Worm (Caenorhabditis elegans) whole organism, young adult: ENCODE results near the gene fbxb-72.

Source experiments
- B0019.2 ChIP-seq: fragments of 200-800 bp; sonication (Bioruptor generic); conservative IDR thresholded peaks from 2 replicates; pipeline ENCODE4 v1.3.6; 2022; ENCODE audit warnings: missing genetic modification reagents, missing genetic modification characterization, missing compliant biosample characterization
- B0035.1 ChIP-seq: sonication (generic microtip); optimal IDR thresholded peaks from 2 replicates; lab custom pipeline; 2016; ENCODE audit warnings: missing genetic modification characterization, mild to moderate bottlenecking, missing compliant biosample characterization, missing genotype, missing genetic modification reagents
- F10E7.11 ChIP-seq: sonication (generic microtip); optimal IDR thresholded peaks from 2 replicates; lab custom pipeline; 2017; ENCODE audit warnings: mild to moderate bottlenecking, missing genetic modification characterization, moderate library complexity, missing compliant biosample characterization
- F33H1.4 ChIP-seq: fragments of 200-800 bp; sonication (Bioruptor generic); IDR thresholded peaks from 2 replicates; pipeline ENCODE4 v1.3.6; 2022; ENCODE audit warnings: missing genetic modification reagents, missing genetic modification characterization, missing compliant biosample characterization
- F37B4.10 ChIP-seq: fragments of 200-800 bp; sonication (Bioruptor generic); IDR thresholded peaks from 2 replicates; pipeline ENCODE4 v1.3.6; 2022; ENCODE audit warnings: missing genetic modification characterization, missing compliant biosample characterization
- F39B2.1 ChIP-seq: fragments of 200-800 bp; sonication (Bioruptor generic); IDR thresholded peaks from 2 replicates; pipeline ENCODE4 v1.3.6; 2022; ENCODE audit warnings: missing genetic modification reagents, missing genetic modification characterization, missing compliant biosample characterization
- F49E8.2 ChIP-seq: sonication (generic microtip); optimal IDR thresholded peaks from 3 replicates; lab custom pipeline; 2017; ENCODE audit warnings: missing genetic modification characterization, mild to moderate bottlenecking, missing compliant biosample characterization, antibody characterized with exemption, moderate library complexity; ENCODE audit not compliant: insufficient read depth
- F57A8.1 ChIP-seq: fragments of 200-800 bp; sonication (Bioruptor generic); optimal IDR thresholded peaks from 2 replicates; lab custom pipeline; 2018; ENCODE audit warnings: mild to moderate bottlenecking, missing genetic modification characterization, moderate library complexity, missing compliant biosample characterization
- aptf-3 ChIP-seq: fragments of 200-800 bp; sonication (Bioruptor generic); IDR thresholded peaks from 2 replicates; pipeline ENCODE4 v1.3.6; 2022; ENCODE audit warnings: missing genetic modification characterization, missing compliant biosample characterization
- athp-1 ChIP-seq: sonication (generic microtip); optimal IDR thresholded peaks from 2 replicates; lab custom pipeline; 2017; ENCODE audit warnings: mild to moderate bottlenecking, missing genetic modification characterization, missing compliant biosample characterization
- bed-2 ChIP-seq: fragments of 200-800 bp; sonication (Bioruptor generic); IDR thresholded peaks from 2 replicates; pipeline ENCODE4 v1.3.6; 2022; ENCODE audit warnings: missing genetic modification reagents, missing genetic modification characterization, missing compliant biosample characterization
- ceh-100 ChIP-seq: fragments of 200-800 bp; sonication (Bioruptor generic); IDR thresholded peaks from 2 replicates; pipeline ENCODE4 v1.3.6; 2022; ENCODE audit warnings: missing genetic modification reagents, missing genetic modification characterization, missing compliant biosample characterization
- ceh-91 ChIP-seq: fragments of 200-800 bp; sonication (Bioruptor generic); IDR thresholded peaks from 2 replicates; pipeline ENCODE4 v1.3.6; 2022; ENCODE audit warnings: missing genetic modification reagents, missing genetic modification characterization, missing compliant biosample characterization
- egrh-3 ChIP-seq: fragments of 200-800 bp; sonication (Bioruptor generic); IDR thresholded peaks from 2 replicates; pipeline ENCODE4 v1.3.6; 2022; ENCODE audit warnings: missing genetic modification reagents, missing genetic modification characterization, missing compliant biosample characterization
- ekl-4 ChIP-seq: fragments of 200-800 bp; sonication (Bioruptor generic); IDR thresholded peaks from 2 replicates; pipeline ENCODE4 v1.3.6; 2022; ENCODE audit warnings: missing genetic modification reagents, missing genetic modification characterization, missing compliant biosample characterization
- fkh-3 ChIP-seq: sonication (generic microtip); optimal IDR thresholded peaks from 2 replicates; lab custom pipeline; 2016; ENCODE audit warnings: mild to moderate bottlenecking, missing genetic modification characterization, missing compliant biosample characterization
- him-1 ChIP-seq: sonication (generic microtip); optimal IDR thresholded peaks from 2 replicates; lab custom pipeline; 2016; ENCODE audit warnings: missing genotype, missing genetic modification reagents, missing genetic modification characterization, missing compliant biosample characterization
- let-526 ChIP-seq: fragments of 200-800 bp; sonication (Bioruptor generic); IDR thresholded peaks from 2 replicates; pipeline ENCODE4 v1.3.6; 2022; ENCODE audit warnings: missing genetic modification reagents, missing genetic modification characterization, missing compliant biosample characterization
- let-607 ChIP-seq, 2 experiments: fragments of 200-800 bp in 1 of 2; sonication (Bioruptor generic) in 1 of 2; sonication (generic microtip) in 1 of 2; optimal IDR thresholded peaks; 2 replicates each; lab custom pipeline; 2016 to 2018; ENCODE audit warnings: mild to moderate bottlenecking in 2 of 2, missing compliant biosample characterization in 2 of 2, missing genetic modification characterization in 2 of 2, moderate library complexity in 2 of 2, missing genotype in 1 of 2
- lin-40 ChIP-seq: sonication (generic microtip); optimal IDR thresholded peaks from 2 replicates; lab custom pipeline; 2016; ENCODE audit warnings: missing genetic modification characterization, mild to moderate bottlenecking, missing compliant biosample characterization, missing genotype, missing genetic modification reagents
- lsl-1 ChIP-seq: fragments of 200-800 bp; sonication (Bioruptor generic); optimal IDR thresholded peaks from 2 replicates; lab custom pipeline; 2018; ENCODE audit warnings: mild to moderate bottlenecking, missing genetic modification characterization, moderate library complexity, missing compliant biosample characterization
- madf-6 ChIP-seq: fragments of 200-800 bp; sonication (Bioruptor generic); IDR thresholded peaks from 2 replicates; pipeline ENCODE4 v1.3.6; 2022; ENCODE audit warnings: missing genetic modification reagents, missing genetic modification characterization, missing compliant biosample characterization
- nfya-1 ChIP-seq: sonication (generic microtip); optimal IDR thresholded peaks from 2 replicates; lab custom pipeline; 2017; ENCODE audit warnings: antibody characterized with exemption, missing compliant biosample characterization, missing genetic modification characterization, borderline replicate concordance; ENCODE audit not compliant: insufficient read depth
- nfyb-1 ChIP-seq: fragments of 200-800 bp; sonication (Bioruptor generic); IDR thresholded peaks from 2 replicates; pipeline ENCODE4 v1.3.6; 2022; ENCODE audit warnings: missing genetic modification reagents, missing genetic modification characterization, missing compliant biosample characterization
- nhr-120 ChIP-seq: fragments of 200-800 bp; sonication (Bioruptor generic); IDR thresholded peaks from 2 replicates; pipeline ENCODE4 v1.3.6; 2022; ENCODE audit warnings: missing genetic modification characterization, missing compliant biosample characterization
- nhr-90 ChIP-seq: sonication (generic microtip); optimal IDR thresholded peaks from 2 replicates; lab custom pipeline; 2016; ENCODE audit warnings: missing genotype, mild to moderate bottlenecking, missing genetic modification characterization, missing compliant biosample characterization
- pbrm-1 ChIP-seq: fragments of 200-800 bp; sonication (Bioruptor generic); IDR thresholded peaks from 2 replicates; pipeline ENCODE4 v1.3.6; 2022; ENCODE audit warnings: missing genetic modification reagents, missing genetic modification characterization, missing compliant biosample characterization
- pha-4 ChIP-seq: fragments of 150-350 bp; sonication (generic microtip); optimal IDR thresholded peaks from 2 replicates; lab custom pipeline; 2014; ENCODE audit warnings: missing biosample characterization, missing genetic modification reagents, missing genetic modification characterization
- sdz-38 ChIP-seq: sonication (generic microtip); optimal IDR thresholded peaks from 2 replicates; lab custom pipeline; 2016; ENCODE audit warnings: missing genotype, missing genetic modification characterization, missing compliant biosample characterization
- snpc-3.4 ChIP-seq: sonication (generic microtip); optimal IDR thresholded peaks from 2 replicates; lab custom pipeline; 2017; ENCODE audit warnings: missing genetic modification characterization, mild to moderate bottlenecking, missing compliant biosample characterization, antibody characterized with exemption, moderate library complexity, missing genotype, missing genetic modification reagents
- somi-1 ChIP-seq: fragments of 200-800 bp; sonication (Bioruptor generic); optimal IDR thresholded peaks from 2 replicates; lab custom pipeline; 2018; ENCODE audit warnings: mild to moderate bottlenecking, missing genetic modification characterization, missing compliant biosample characterization
- sptf-2 ChIP-seq: fragments of 200-800 bp; sonication (Bioruptor generic); optimal IDR thresholded peaks from 2 replicates; lab custom pipeline; 2018; ENCODE audit warnings: mild to moderate bottlenecking, missing genetic modification characterization, missing compliant biosample characterization
- tbx-9 ChIP-seq: sonication (generic microtip); optimal IDR thresholded peaks from 2 replicates; lab custom pipeline; 2016; ENCODE audit warnings: borderline replicate concordance, missing genetic modification characterization, inconsistent platforms, missing compliant biosample characterization
- unc-130 ChIP-seq: sonication (generic microtip); optimal IDR thresholded peaks from 2 replicates; lab custom pipeline; 2016; ENCODE audit warnings: missing genetic modification reagents, missing genetic modification characterization, missing compliant biosample characterization
- unc-62 ChIP-seq: fragments of 150-350 bp; optimal IDR thresholded peaks from 2 replicates; lab custom pipeline; 2014; ENCODE audit warnings: missing biosample characterization, missing genetic modification reagents, missing genetic modification characterization
- xnd-1 ChIP-seq: sonication (generic microtip); optimal IDR thresholded peaks from 2 replicates; lab custom pipeline; 2016; ENCODE audit warnings: missing genotype, missing genetic modification reagents, missing genetic modification characterization, missing compliant biosample characterization
- zfh-2 ChIP-seq: fragments of 200-800 bp; sonication (Bioruptor generic); conservative IDR thresholded peaks from 2 replicates; pipeline ENCODE4 v1.3.6; 2022; ENCODE audit warnings: missing genetic modification reagents, missing genetic modification characterization, missing compliant biosample characterization
- ztf-18 ChIP-seq: sonication (generic microtip); optimal IDR thresholded peaks from 2 replicates; lab custom pipeline; 2016; ENCODE audit warnings: missing genotype, mild to moderate bottlenecking, missing genetic modification characterization, missing compliant biosample characterization
- ztf-22 ChIP-seq: fragments of 200-800 bp; sonication (Bioruptor generic); optimal IDR thresholded peaks from 2 replicates; lab custom pipeline; 2018; ENCODE audit warnings: mild to moderate bottlenecking, missing genetic modification characterization, moderate library complexity, missing compliant biosample characterization
- ztf-25 ChIP-seq: fragments of 200-800 bp; sonication (Bioruptor generic); IDR thresholded peaks from 2 replicates; pipeline ENCODE4 v1.3.6; 2022; ENCODE audit warnings: missing genetic modification reagents, missing genetic modification characterization, missing compliant biosample characterization
- ztf-3 ChIP-seq: fragments of 200-800 bp; sonication (Bioruptor generic); optimal IDR thresholded peaks from 2 replicates; lab custom pipeline; 2018; ENCODE audit warnings: mild to moderate bottlenecking, missing genetic modification characterization, missing compliant biosample characterization

Gene fbxb-72

DNA sequence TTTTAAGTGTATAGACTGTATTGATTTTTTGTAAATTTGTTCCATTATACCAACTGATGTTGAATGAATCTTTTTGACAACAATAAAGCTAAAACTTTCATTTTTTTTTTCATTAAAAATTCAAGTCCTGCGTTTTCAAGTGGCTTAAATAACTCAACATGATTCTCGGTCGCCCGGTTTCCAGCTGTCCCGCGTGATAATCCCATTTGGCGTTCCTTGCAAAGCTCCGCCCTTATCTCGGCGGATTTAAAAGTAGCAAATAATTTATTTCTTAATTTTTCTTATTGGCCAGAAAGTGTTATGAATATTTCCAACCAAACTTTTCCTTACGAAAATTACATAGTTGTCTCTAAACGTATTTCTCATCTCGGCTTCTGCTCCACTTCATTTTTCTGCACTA, 32.4 kb upstream of the fbxb-72 start, which contains the start of gene str-20:
Gene str-20 (plus strand): TSS at position 301 of the 400 bp plus-strand sequence.
- no peak for TF ChIP-seq sptf-2 (GFP tag; lab: Kevin White, UChicago)
- TF ChIP-seq athp-1 = no peak
- no peak for TF ChIP-seq pha-4 (tag; lab: Kevin White, UChicago)
- no peak for TF ChIP-seq madf-6 (GFP tag; lab: Robert Waterston, UW)
- no peak for TF ChIP-seq ztf-25 (GFP tag; lab: Robert Waterston, UW)
- TF ChIP-seq snpc-3.4 (tag; lab: Kevin White, UChicago) = no peak
- TF ChIP-seq nhr-90 (tag; lab: Kevin White, UChicago) = no peak
- TF ChIP-seq pbrm-1 (GFP tag; lab: Robert Waterston, UW) = no peak
- no peak for TF ChIP-seq zfh-2 (GFP tag; lab: Robert Waterston, UW)
- no peak for TF ChIP-seq ztf-18 (tag; lab: Kevin White, UChicago)
- TF ChIP-seq xnd-1 = no peak
- no peak for TF ChIP-seq F33H1.4 (GFP tag; lab: Robert Waterston, UW)
- TF ChIP-seq F10E7.11 = no peak
- TF ChIP-seq nfya-1 (tag; lab: Kevin White, UChicago) = no peak
- TF ChIP-seq let-607 (tag; optimal IDR thresholded peaks at IDR 0.05; lab: Kevin White, UChicago) = no peak

ce11 chrV:752679-753333, 29.1 kb upstream of the fbxb-72 start, which contains the start of the genes str-262 and srp-1:
Gene str-262, minus strand, starts transcription at chrV:752779.
Gene srp-1, plus strand, starts transcription at chrV:753283.
- TF ChIP-seq F37B4.10 (GFP tag; lab: Robert Waterston, UW) (no peak), ztf-25 (GFP tag; lab: Robert Waterston, UW) (no peak), xnd-1 (no peak), lsl-1 (GFP tag; lab: Kevin White, UChicago) (no peak), nfyb-1 (GFP tag; lab: Robert Waterston, UW) (no peak), unc-62 (GFP tag; lab: Kevin White, UChicago) (no peak), F39B2.1 (no peak), egrh-3 (no peak), bed-2 (no peak), fkh-3 (tag; lab: Kevin White, UChicago) (no peak)

DNA sequence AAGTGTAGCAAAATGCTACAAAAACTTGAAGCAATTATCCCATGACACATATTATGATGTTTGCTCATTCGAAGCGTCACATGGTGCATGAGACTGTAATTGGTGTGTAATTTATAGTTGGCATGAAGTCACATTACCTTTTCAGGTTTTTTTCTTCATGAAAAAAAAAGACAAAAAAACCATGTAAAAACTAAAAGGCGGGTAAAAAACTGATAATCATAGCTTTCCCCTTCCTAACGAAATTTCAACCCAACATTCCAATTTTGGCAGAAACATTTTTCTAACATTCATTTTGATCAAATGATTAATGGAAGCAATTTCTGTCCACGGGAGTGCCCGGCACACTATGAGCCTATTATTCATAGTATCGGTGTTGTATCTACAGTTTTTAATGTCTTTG, 24.3 kb upstream of the fbxb-72 start, which contains the start of gene sri-4:
Gene sri-4 (plus strand): TSS at position 301 of the 400 bp plus-strand sequence.
- TF ChIP-seq B0019.2 (GFP tag; lab: Robert Waterston, UW) (no peak), somi-1 (GFP tag; lab: Kevin White, UChicago) (no peak), ztf-22 (no peak), ekl-4 (GFP tag; lab: Robert Waterston, UW) (no peak), ceh-91 (no peak), F57A8.1 (GFP tag; lab: Kevin White, UChicago) (no peak), let-526 (GFP tag; lab: Robert Waterston, UW) (no peak)

DNA sequence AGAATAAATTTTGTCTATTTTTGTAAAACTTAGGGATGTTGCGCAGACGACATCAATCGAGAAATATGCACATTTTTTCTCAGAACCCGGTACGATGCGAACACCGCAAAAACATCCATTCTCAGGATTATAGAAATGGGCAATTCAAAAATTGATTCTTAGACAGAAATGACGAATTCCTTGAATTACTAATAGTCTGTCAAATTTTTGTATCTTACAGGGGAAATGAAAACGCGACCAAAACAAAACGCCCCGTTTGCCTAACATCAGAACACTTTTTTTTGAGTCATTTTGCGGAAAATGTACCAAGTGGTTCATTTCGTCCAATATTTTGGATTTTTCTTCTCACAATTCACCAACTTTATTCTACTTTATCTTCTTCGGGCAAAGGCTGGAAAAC, 19.6 kb upstream of the fbxb-72 start, which contains the start of gene str-134:
Gene str-134 (plus strand): TSS at position 301 of the 400 bp plus-strand sequence.
- TF ChIP-seq him-1 (tag; lab: Kevin White, UChicago) (no peak), tbx-9 (no peak), ceh-100 (GFP tag; lab: Robert Waterston, UW) (no peak), ceh-91 (no peak), nhr-120 (GFP tag; lab: Robert Waterston, UW) (no peak), F49E8.2 (no peak), lin-40 (no peak), B0035.1 (tag; lab: Kevin White, UChicago) (no peak), ztf-3 (GFP tag; lab: Kevin White, UChicago) (no peak), unc-130 (no peak), aptf-3 (GFP tag; lab: Robert Waterston, UW) (no peak), sdz-38 (tag; lab: Kevin White, UChicago) (no peak)
